Worm (Caenorhabditis elegans) whole organism, late embryonic: ENCODE results near the gene K05F1.6.

Experiments
- elt-2 ChIP-seq: sonication (generic microtip); optimal IDR thresholded peaks from 2 replicates; lab custom pipeline; 2016; ENCODE audit warnings: missing genetic modification reagents, missing genetic modification characterization, missing compliant biosample characterization
- nfya-1 ChIP-seq: sonication (generic microtip); optimal IDR thresholded peaks from 2 replicates; lab custom pipeline; 2017; ENCODE audit warnings: missing genetic modification characterization, mild to moderate bottlenecking, missing compliant biosample characterization, antibody characterized with exemption, moderate library complexity
- odd-2 ChIP-seq: sonication (generic microtip); optimal IDR thresholded peaks from 2 replicates; lab custom pipeline; 2017; ENCODE audit warnings: antibody characterized with exemption, mild to moderate bottlenecking, missing genetic modification characterization, missing compliant biosample characterization

DNA sequence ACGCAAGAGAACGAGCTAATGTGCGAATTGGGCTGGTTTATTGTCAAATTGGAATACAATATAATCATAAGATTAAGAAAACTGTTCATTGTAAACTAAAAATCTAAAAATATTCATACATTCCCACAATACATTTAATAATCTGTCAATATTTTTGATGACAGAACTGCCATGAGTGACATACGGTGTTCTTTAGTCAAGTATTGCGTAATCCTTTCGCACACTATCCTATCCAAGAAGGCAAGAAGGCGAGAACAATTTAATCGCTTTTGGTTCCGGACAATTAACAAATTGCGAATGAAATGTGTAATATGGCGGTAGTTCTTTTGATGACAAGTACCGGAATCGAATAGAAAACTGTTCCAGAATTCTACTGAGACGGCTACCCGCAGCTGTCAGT lies 47.4 kb upstream of the K05F1.6 start:
- TF ChIP-seq elt-2 (tag; lab: Kevin White, UChicago) = no peak
- TF ChIP-seq nfya-1 (tag; lab: Kevin White, UChicago) = no peak
- TF ChIP-seq odd-2 (tag; lab: Kevin White, UChicago) = no peak
